Worm (Caenorhabditis elegans): Measurements from ENCODE around the gene vps-32.1.

The vps-32.1 gene

ce11 chrII:6616135-6616534 lies 26.6 kb downstream of the vps-32.1 start:
- TF ChIP-seq ceh-43 (GFP tag; optimal IDR thresholded peaks at IDR 0.05) (no peak), elt-1 (tag; optimal IDR thresholded peaks at IDR 0.05; ENCODE audit: borderline replicate concordance, insufficient read depth) (no peak), nhr-2 (tag; optimal IDR thresholded peaks at IDR 0.05) (no peak), mab-5 (tag; optimal IDR thresholded peaks at IDR 0.05) (no peak), hlh-1 (tag; optimal IDR thresholded peaks at IDR 0.05) (no peak), unc-120 (tag; optimal IDR thresholded peaks at IDR 0.05; ENCODE audit: poor library complexity, severe bottlenecking) (no peak), nhr-28 (tag; optimal IDR thresholded peaks at IDR 0.05) (no peak), ceh-39 (tag; optimal IDR thresholded peaks at IDR 0.05) (no peak), mep-1 (tag; optimal IDR thresholded peaks at IDR 0.05) (no peak), mls-2 (tag; optimal IDR thresholded peaks at IDR 0.05) (no peak), lsy-2 (tag; optimal IDR thresholded peaks at IDR 0.05) (no peak), elt-3 (tag; optimal IDR thresholded peaks at IDR 0.05) (no peak), pha-4 (tag; optimal IDR thresholded peaks at IDR 0.05) (no peak)

- no peak for TF ChIP-seq bed-3 (GFP tag; optimal IDR thresholded peaks at IDR 0.05)
- no peak for TF ChIP-seq elt-1 (tag; optimal IDR thresholded peaks at IDR 0.05; ENCODE audit: borderline replicate concordance, insufficient read depth)
- no peak for TF ChIP-seq pha-4 (tag; optimal IDR thresholded peaks at IDR 0.05)
- TF ChIP-seq snpc-4 (tag; optimal IDR thresholded peaks at IDR 0.05), result no peak
- no peak for TF ChIP-seq ztf-11 (tag; optimal IDR thresholded peaks at IDR 0.05)
- no peak for TF ChIP-seq elt-3 (tag; optimal IDR thresholded peaks at IDR 0.05)
- no peak for TF ChIP-seq mep-1 (tag; optimal IDR thresholded peaks at IDR 0.05)
- no peak for TF ChIP-seq ceh-43 (GFP tag; optimal IDR thresholded peaks at IDR 0.05)
- TF ChIP-seq unc-62 (GFP tag; optimal IDR thresholded peaks at IDR 0.05), result no peak
- no peak for TF ChIP-seq mab-5 (tag; optimal IDR thresholded peaks at IDR 0.05)
- no peak for TF ChIP-seq M03D4.4 (tag; optimal IDR thresholded peaks at IDR 0.05)
- TF ChIP-seq ham-2 (GFP tag; optimal IDR thresholded peaks at IDR 0.05), result no peak
- no peak for TF ChIP-seq lin-13 (tag; optimal IDR thresholded peaks at IDR 0.05)
- TF ChIP-seq tbx-8 (GFP tag; optimal IDR thresholded peaks at IDR 0.05), result no peak
- TF ChIP-seq sem-2 (GFP tag; optimal IDR thresholded peaks at IDR 0.05), result no peak
- no peak for TF ChIP-seq ces-1 (GFP tag; optimal IDR thresholded peaks at IDR 0.05)
These were observed 27.3 kb downstream of the vps-32.1 start, which contains the start of gene klf-3 for ce11 chrII:6616770-6617169. TSS of gene klf-3 (plus strand) at chrII:6616878.

ce11 chrII:6619007-6619406 lies 29.5 kb downstream of the vps-32.1 start:
- no peak for TF ChIP-seq mls-2 (tag; optimal IDR thresholded peaks at IDR 0.05)
- TF ChIP-seq snpc-4 (tag; optimal IDR thresholded peaks at IDR 0.05), result no peak

- TF ChIP-seq zip-8 (tag; optimal IDR thresholded peaks at IDR 0.05) (no peak), ceh-83 (GFP tag; optimal IDR thresholded peaks at IDR 0.05) (no peak), ceh-39 (tag; optimal IDR thresholded peaks at IDR 0.05) (no peak), lin-32 (GFP tag; optimal IDR thresholded peaks at IDR 0.05) (no peak), pha-4 (tag; optimal IDR thresholded peaks at IDR 0.05) (no peak), ham-2 (GFP tag; optimal IDR thresholded peaks at IDR 0.05) (no peak), unc-120 (tag; optimal IDR thresholded peaks at IDR 0.05; ENCODE audit: poor library complexity, severe bottlenecking) (no peak), tbx-8 (GFP tag; optimal IDR thresholded peaks at IDR 0.05) (no peak), nhr-28 (tag; optimal IDR thresholded peaks at IDR 0.05) (no peak), nhr-2 (tag; optimal IDR thresholded peaks at IDR 0.05) (no peak), M03D4.4 (tag; optimal IDR thresholded peaks at IDR 0.05) (no peak), mab-5 (tag; optimal IDR thresholded peaks at IDR 0.05) (no peak), nhr-76 (tag; optimal IDR thresholded peaks at IDR 0.05) (no peak), mep-1 (tag; optimal IDR thresholded peaks at IDR 0.05) (no peak), cnd-1 (tag; optimal IDR thresholded peaks at IDR 0.05) (no peak), blmp-1 (tag; optimal IDR thresholded peaks at IDR 0.05) (no peak), nhr-12 (tag; optimal IDR thresholded peaks at IDR 0.05) (no peak)
These were observed 32.4 kb downstream of the vps-32.1 start, which contains the start of gene F54H5.3 for ce11 chrII:6621886-6622285. TSS of gene F54H5.3 (plus strand) at chrII:6622186.

- TF ChIP-seq tbx-8 (GFP tag; optimal IDR thresholded peaks at IDR 0.05), result no peak
- no peak for TF ChIP-seq elt-3 (tag; optimal IDR thresholded peaks at IDR 0.05)
- no peak for TF ChIP-seq hlh-1 (tag; optimal IDR thresholded peaks at IDR 0.05)
- TF ChIP-seq elt-1 (tag; optimal IDR thresholded peaks at IDR 0.05; ENCODE audit: borderline replicate concordance, insufficient read depth), result no peak
- no peak for TF ChIP-seq sptf-1 (tag; optimal IDR thresholded peaks at IDR 0.05)
- no peak for TF ChIP-seq unc-120 (tag; optimal IDR thresholded peaks at IDR 0.05; ENCODE audit: poor library complexity, severe bottlenecking)
- no peak for TF ChIP-seq ceh-83 (GFP tag; optimal IDR thresholded peaks at IDR 0.05)
- no peak for TF ChIP-seq zip-8 (tag; optimal IDR thresholded peaks at IDR 0.05)
- TF ChIP-seq sem-2 (GFP tag; optimal IDR thresholded peaks at IDR 0.05), result no peak
- TF ChIP-seq lin-13 (tag; optimal IDR thresholded peaks at IDR 0.05), result no peak
- no peak for TF ChIP-seq nhr-12 (tag; optimal IDR thresholded peaks at IDR 0.05)
- no peak for TF ChIP-seq ceh-39 (tag; optimal IDR thresholded peaks at IDR 0.05)
- TF ChIP-seq nhr-237 (tag; optimal IDR thresholded peaks at IDR 0.05), result no peak
- TF ChIP-seq ceh-43 (GFP tag; optimal IDR thresholded peaks at IDR 0.05), result no peak
- no peak for TF ChIP-seq snpc-4 (tag; optimal IDR thresholded peaks at IDR 0.05)
These were observed 35.8 kb downstream of the vps-32.1 start, which contains the start of gene F54H5.14 for ce11 chrII:6625302-6625701. TSS of gene F54H5.14 (minus strand) at chrII:6625402.

All from whole organism, mixed stage, embryonic.